Fruit fly (Drosophila melanogaster) whole organism, embryonic: ENCODE results near the gene CG31974.

Experiments used
- ATbp ChIP-seq: fragments of 200-800 bp; sonication (Bioruptor generic); optimal IDR thresholded peaks from 2 replicates; lab custom pipeline; 2017; ENCODE audit warnings: missing biosample characterization, mild to moderate bottlenecking, missing genetic modification characterization, missing genetic modification reagents
- B-H2 ChIP-seq: fragments of 200-800 bp; sonication (Bioruptor generic); optimal IDR thresholded peaks from 2 replicates; lab custom pipeline; 2018; ENCODE audit warnings: missing biosample characterization, mild to moderate bottlenecking, missing genetic modification characterization
- BEAF-32 ChIP-seq: fragments of 200-800 bp; sonication (Bioruptor generic); optimal IDR thresholded peaks from 3 replicates; lab custom pipeline; 2017; ENCODE audit warnings: missing biosample characterization, missing genetic modification characterization, mild to moderate bottlenecking, moderate library complexity, missing genetic modification reagents
- Bgb ChIP-seq: fragments of 200-800 bp; sonication (Bioruptor generic); IDR thresholded peaks from 2 replicates; pipeline ENCODE4 v1.3.6; 2022; ENCODE audit warnings: missing biosample characterization, missing genetic modification characterization; ENCODE audit not compliant: partially characterized antibody
- CG10267 ChIP-seq: fragments of 200-800 bp; sonication (Bioruptor generic); optimal IDR thresholded peaks from 2 replicates; lab custom pipeline; 2018; ENCODE audit warnings: missing biosample characterization, mild to moderate bottlenecking, missing genetic modification characterization, moderate library complexity
- CG10431 ChIP-seq: fragments of 200-800 bp; sonication (Bioruptor generic); optimal IDR thresholded peaks from 3 replicates; lab custom pipeline; 2018; ENCODE audit warnings: missing biosample characterization, mild to moderate bottlenecking, missing genetic modification characterization
- CG12104 ChIP-seq: fragments of 200-800 bp; sonication (Bioruptor generic); optimal IDR thresholded peaks from 3 replicates; lab custom pipeline; 2016; ENCODE audit warnings: missing biosample characterization, missing genetic modification characterization
- CG12155 ChIP-seq: fragments of 200-800 bp; sonication (Bioruptor generic); optimal IDR thresholded peaks from 3 replicates; lab custom pipeline; 2016; ENCODE audit warnings: missing biosample characterization, missing genetic modification characterization
- CG13424 ChIP-seq: fragments of 200-800 bp; sonication (Bioruptor generic); optimal IDR thresholded peaks from 2 replicates; lab custom pipeline; 2019; ENCODE audit warnings: missing biosample characterization, mild to moderate bottlenecking, missing genetic modification characterization, moderate library complexity
- CG14014 ChIP-seq: fragments of 200-800 bp; sonication (Bioruptor generic); IDR thresholded peaks from 2 replicates; pipeline ENCODE4 v1.3.6; 2022; ENCODE audit warnings: missing biosample characterization, missing genetic modification characterization
- CG16863 ChIP-seq: fragments of 200-800 bp; sonication (Bioruptor generic); optimal IDR thresholded peaks from 3 replicates; lab custom pipeline; 2016; ENCODE audit warnings: missing biosample characterization, missing genetic modification characterization
- CG2678 ChIP-seq: fragments of 200-800 bp; sonication (Bioruptor generic); optimal IDR thresholded peaks from 3 replicates; lab custom pipeline; 2019; ENCODE audit warnings: missing biosample characterization, mild to moderate bottlenecking, missing genetic modification characterization, moderate library complexity
- CG34376 ChIP-seq: fragments of 200-800 bp; sonication (Bioruptor generic); optimal IDR thresholded peaks from 2 replicates; lab custom pipeline; 2018; ENCODE audit warnings: missing biosample characterization, mild to moderate bottlenecking, missing genetic modification characterization
- CG34422 ChIP-seq: fragments of 200-800 bp; sonication (Bioruptor generic); IDR thresholded peaks from 3 replicates; pipeline ENCODE4 v1.3.6; 2022; ENCODE audit warnings: missing biosample characterization, missing genetic modification characterization
- CG6654 ChIP-seq: fragments of 200-800 bp; sonication (Bioruptor generic); optimal IDR thresholded peaks from 2 replicates; lab custom pipeline; 2017; ENCODE audit warnings: missing biosample characterization, mild to moderate bottlenecking, missing genetic modification characterization
- CG6791 ChIP-seq: fragments of 200-800 bp; sonication (Bioruptor generic); IDR thresholded peaks from 3 replicates; pipeline ENCODE4 v1.3.6; 2022; ENCODE audit warnings: missing biosample characterization, missing genetic modification characterization; ENCODE audit not compliant: partially characterized antibody
- CG6854 ChIP-seq: fragments of 200-800 bp; sonication (Bioruptor generic); optimal IDR thresholded peaks from 3 replicates; lab custom pipeline; 2017; ENCODE audit warnings: missing biosample characterization, mild to moderate bottlenecking, missing genetic modification characterization
- CG7357 ChIP-seq: fragments of 200-800 bp; sonication (Bioruptor generic); IDR thresholded peaks from 3 replicates; pipeline ENCODE4 v1.3.6; 2022; ENCODE audit warnings: missing biosample characterization, missing genetic modification characterization
- CG7786 ChIP-seq: fragments of 200-800 bp; sonication (Bioruptor generic); optimal IDR thresholded peaks from 2 replicates; lab custom pipeline; 2016; ENCODE audit warnings: missing biosample characterization, missing genetic modification characterization
- CG7963 ChIP-seq: fragments of 200-800 bp; sonication (Bioruptor generic); IDR thresholded peaks from 3 replicates; pipeline ENCODE4 v1.3.6; 2022; ENCODE audit warnings: missing biosample characterization, missing genetic modification characterization; ENCODE audit not compliant: partially characterized antibody
- CG9727 ChIP-seq: fragments of 200-800 bp; sonication (Bioruptor generic); optimal IDR thresholded peaks from 3 replicates; lab custom pipeline; 2017; ENCODE audit warnings: missing biosample characterization, mild to moderate bottlenecking, missing genetic modification characterization
- Dp ChIP-seq: fragments of 200-800 bp; sonication (Bioruptor generic); optimal IDR thresholded peaks from 2 replicates; lab custom pipeline; 2018; ENCODE audit warnings: missing biosample characterization, mild to moderate bottlenecking, missing genetic modification characterization, moderate library complexity
- Fer3 ChIP-seq: fragments of 200-800 bp; sonication (Bioruptor generic); optimal IDR thresholded peaks from 2 replicates; lab custom pipeline; 2018; ENCODE audit warnings: missing biosample characterization, mild to moderate bottlenecking, missing genetic modification characterization, moderate library complexity
- HLHmδ ChIP-seq: fragments of 200-800 bp; sonication (Bioruptor generic); optimal IDR thresholded peaks from 2 replicates; lab custom pipeline; 2018; ENCODE audit warnings: missing biosample characterization, mild to moderate bottlenecking, missing genetic modification characterization, moderate library complexity
- HmgD ChIP-seq: fragments of 200-800 bp; sonication (Bioruptor generic); optimal IDR thresholded peaks from 3 replicates; lab custom pipeline; 2016; ENCODE audit warnings: missing biosample characterization, missing genetic modification characterization
- Mrtf ChIP-seq: fragments of 200-800 bp; sonication (Bioruptor generic); IDR thresholded peaks from 3 replicates; pipeline ENCODE4 v1.3.6; 2022; ENCODE audit warnings: missing biosample characterization, missing genetic modification characterization
- NfI ChIP-seq: fragments of 200-800 bp; sonication (Bioruptor generic); optimal IDR thresholded peaks from 3 replicates; lab custom pipeline; 2018; ENCODE audit warnings: missing biosample characterization, mild to moderate bottlenecking, missing genetic modification characterization, moderate library complexity
- Opbp ChIP-seq: fragments of 200-800 bp; sonication (Bioruptor generic); IDR thresholded peaks from 3 replicates; pipeline ENCODE4 v1.3.6; 2022; ENCODE audit warnings: missing biosample characterization, missing genetic modification characterization; ENCODE audit not compliant: partially characterized antibody
- Rfx ChIP-seq: fragments of 200-800 bp; sonication (Bioruptor generic); IDR thresholded peaks from 2 replicates; pipeline ENCODE4 v1.3.6; 2022; ENCODE audit warnings: missing biosample characterization, missing genetic modification characterization
- Side ChIP-seq: fragments of 200-800 bp; sonication (Bioruptor generic); optimal IDR thresholded peaks from 2 replicates; lab custom pipeline; 2016; ENCODE audit warnings: missing biosample characterization, missing genetic modification characterization
- Ssrp ChIP-seq: fragments of 200-800 bp; sonication (Bioruptor generic); optimal IDR thresholded peaks from 2 replicates; lab custom pipeline; 2018; ENCODE audit warnings: missing biosample characterization, mild to moderate bottlenecking, missing genetic modification characterization, moderate library complexity
- bowl ChIP-seq: fragments of 200-800 bp; sonication (Bioruptor generic); IDR thresholded peaks from 2 replicates; pipeline ENCODE4 v1.3.6; 2022; ENCODE audit warnings: missing biosample characterization, missing genetic modification characterization
- br ChIP-seq: fragments of >200 bp; optimal IDR thresholded peaks from 2 replicates; lab custom pipeline; 2017
- croc ChIP-seq: fragments of 200-800 bp; sonication (Bioruptor generic); conservative IDR thresholded peaks from 3 replicates; pipeline ENCODE4 v1.3.6; 2022; ENCODE audit warnings: missing biosample characterization, missing genetic modification characterization
- dmrt11E ChIP-seq: fragments of 200-800 bp; sonication (Bioruptor generic); optimal IDR thresholded peaks from 3 replicates; lab custom pipeline; 2018; ENCODE audit warnings: missing biosample characterization, mild to moderate bottlenecking, missing genetic modification characterization, moderate library complexity
- ftz-f1 ChIP-seq: fragments of 200-800 bp; sonication (Bioruptor generic); optimal IDR thresholded peaks from 2 replicates; lab custom pipeline; 2016; ENCODE audit warnings: missing biosample characterization, missing genetic modification characterization
- hb ChIP-seq: fragments of 200-800 bp; sonication (Bioruptor generic); IDR thresholded peaks from 3 replicates; pipeline ENCODE4 v1.3.6; 2022; ENCODE audit warnings: missing biosample characterization, missing genetic modification characterization; ENCODE audit not compliant: partially characterized antibody
- jumu ChIP-seq: fragments of 200-800 bp; sonication (Bioruptor generic); optimal IDR thresholded peaks from 3 replicates; lab custom pipeline; 2016; ENCODE audit warnings: missing biosample characterization, missing genetic modification characterization
- kah ChIP-seq: fragments of 200-800 bp; sonication (Bioruptor generic); optimal IDR thresholded peaks from 2 replicates; lab custom pipeline; 2018; ENCODE audit warnings: missing biosample characterization, mild to moderate bottlenecking, missing genetic modification characterization
- luna ChIP-seq: fragments of 200-800 bp; sonication (Bioruptor generic); optimal IDR thresholded peaks from 2 replicates; lab custom pipeline; 2016; ENCODE audit warnings: missing biosample characterization, missing genetic modification characterization
- onecut ChIP-seq: fragments of 200-800 bp; sonication (Bioruptor generic); IDR thresholded peaks from 2 replicates; pipeline ENCODE4 v1.3.6; 2022; ENCODE audit warnings: missing biosample characterization, missing genetic modification characterization
- peb ChIP-seq: fragments of 200-800 bp; sonication (Bioruptor generic); IDR thresholded peaks from 2 replicates; pipeline ENCODE4 v1.3.6; 2022; ENCODE audit warnings: missing biosample characterization, missing genetic modification characterization
- slbo ChIP-seq: fragments of 200-800 bp; sonication (Bioruptor generic); IDR thresholded peaks from 2 replicates; pipeline ENCODE4 v1.3.6; 2022; ENCODE audit warnings: missing biosample characterization, missing genetic modification characterization
- tap ChIP-seq: fragments of 200-800 bp; optimal IDR thresholded peaks from 3 replicates; lab custom pipeline; 2019; ENCODE audit warnings: missing biosample characterization, mild to moderate bottlenecking, missing genetic modification characterization, moderate library complexity
- tna ChIP-seq: fragments of 200-800 bp; sonication (Bioruptor generic); IDR thresholded peaks from 2 replicates; pipeline ENCODE4 v1.3.6; 2022; ENCODE audit warnings: missing biosample characterization, missing genetic modification characterization; ENCODE audit not compliant: partially characterized antibody
- ttk ChIP-seq: fragments of 200-800 bp; sonication (Bioruptor generic); IDR thresholded peaks from 2 replicates; pipeline ENCODE4 v2.1.2; 2022; ENCODE audit warnings: missing biosample characterization, missing genetic modification characterization
- vvl ChIP-seq: fragments of 200-800 bp; sonication (Bioruptor generic); IDR thresholded peaks from 2 replicates; pipeline ENCODE4 v1.3.6; 2022; ENCODE audit warnings: missing biosample characterization, missing genetic modification characterization

Gene CG31974

dm6 chr2L:128977-129941 is 13.6 kb downstream of the CG31974 start (continued):
- peak; percentile 25 for TF ChIP-seq onecut (GFP tag; lab: Robert Waterston, UW)
- TF ChIP-seq HmgD (GFP tag; lab: Kevin White, UChicago), result peak; percentile 20
- TF ChIP-seq CG6654 (GFP tag; lab: Kevin White, UChicago), result no peak
- TF ChIP-seq br, result no peak
- TF ChIP-seq CG14014 (GFP tag; lab: Robert Waterston, UW), result no peak; the same call in 1 of the 2 replicates
- TF ChIP-seq jumu (GFP tag; lab: Kevin White, UChicago), result no peak
- TF ChIP-seq CG9727 (GFP tag; lab: Kevin White, UChicago), result no peak
- TF ChIP-seq Bgb (GFP tag; lab: Robert Waterston, UW), result peak; percentile 62; the same call in 1 of the 2 replicates
- peak; percentile 34 for TF ChIP-seq Fer3 (tag; lab: Kevin White, UChicago)
- TF ChIP-seq CG10431 (GFP tag; lab: Kevin White, UChicago), result peak; percentile 39
- peak; percentile 87 for TF ChIP-seq CG34376
- TF ChIP-seq peb, result no peak
- no peak for TF ChIP-seq ATbp (GFP tag; lab: Kevin White, UChicago)
- peak; percentile 57; the same call in 1 of the 2 replicates for TF ChIP-seq bowl
- 0 out of 3 replicates have a peak, but pooled peaks have one; percentile 36 for TF ChIP-seq CG7963 (GFP tag; lab: Robert Waterston, UW)
- TF ChIP-seq tap, result peak; percentile 8
- TF ChIP-seq CG2678 (tag; lab: Kevin White, UChicago), result peak; percentile 51
- peak; percentile 65 for TF ChIP-seq B-H2 (GFP tag; lab: Kevin White, UChicago)
- no peak for TF ChIP-seq CG12104 (GFP tag; lab: Kevin White, UChicago)
- no peak for TF ChIP-seq NfI (GFP tag; lab: Kevin White, UChicago)
- TF ChIP-seq CG6854 (GFP tag; lab: Kevin White, UChicago), result peak; percentile 31
- peak; percentile 60 for TF ChIP-seq Rfx (GFP tag; lab: Robert Waterston, UW)
- TF ChIP-seq CG34422 (GFP tag; lab: Robert Waterston, UW), result peak; percentile 64; the same call in 2 of the 3 replicates
- peak; percentile 26; the same call in 1 of the 2 replicates for TF ChIP-seq slbo (GFP tag; lab: Robert Waterston, UW)
- TF ChIP-seq Dp, result no peak
- peak; percentile 36; the same call in 1 of the 3 replicates for TF ChIP-seq CG6791
- TF ChIP-seq HLHmδ (GFP tag; lab: Kevin White, UChicago), result peak; percentile 56
- no peak for TF ChIP-seq CG7357
- peak; percentile 76 for TF ChIP-seq vvl (GFP tag; lab: Robert Waterston, UW)
- peak; percentile 1 for TF ChIP-seq CG13424
- no peak for TF ChIP-seq Mrtf (GFP tag; lab: Robert Waterston, UW)
- TF ChIP-seq luna (GFP tag; lab: Kevin White, UChicago), result no peak
- no peak for TF ChIP-seq CG16863
- TF ChIP-seq CG7786, result no peak
- peak; percentile 46 for TF ChIP-seq Side (GFP tag; lab: Kevin White, UChicago)
- TF ChIP-seq dmrt11E, result no peak
- no peak for TF ChIP-seq hb (GFP tag; lab: Robert Waterston, UW)
- no peak for TF ChIP-seq croc (GFP tag; lab: Robert Waterston, UW)
- peak; percentile 34 for TF ChIP-seq CG12155 (GFP tag; lab: Kevin White, UChicago)
- peak; percentile 69; the same call in 2 of the 3 replicates for TF ChIP-seq Opbp (GFP tag; lab: Robert Waterston, UW)
- TF ChIP-seq CG10267 (tag; lab: Kevin White, UChicago), result peak; percentile 23
- TF ChIP-seq ttk (GFP tag; lab: Robert Waterston, UW), result no peak; the same call in 1 of the 2 replicates
- TF ChIP-seq BEAF-32 (GFP tag; lab: Kevin White, UChicago), result no peak
- peak; percentile 70 for TF ChIP-seq ftz-f1
- peak; percentile 71 for TF ChIP-seq kah (GFP tag; lab: Kevin White, UChicago)
- no peak for TF ChIP-seq Ssrp
- TF ChIP-seq tna (GFP tag; lab: Robert Waterston, UW), result peak; percentile 42; the same call in 1 of the 2 replicates
